Worm (Caenorhabditis elegans) whole organism, young adult: ENCODE measurements around the gene C55B6.7.

Experiments used
- F57A8.1 ChIP-seq: fragments of 200-800 bp; sonication (Bioruptor generic); optimal IDR thresholded peaks from 2 replicates; lab custom pipeline; 2018; ENCODE audit warnings: mild to moderate bottlenecking, missing genetic modification characterization, moderate library complexity, missing compliant biosample characterization
- bed-1 ChIP-seq: fragments of 200-800 bp; sonication (Bioruptor generic); IDR thresholded peaks from 2 replicates; pipeline ENCODE4 v1.3.6; 2022; ENCODE audit warnings: missing genetic modification reagents, missing genetic modification characterization, missing compliant biosample characterization
- ceh-27 ChIP-seq: fragments of 200-800 bp; sonication (Bioruptor generic); optimal IDR thresholded peaks from 2 replicates; lab custom pipeline; 2018; ENCODE audit warnings: mild to moderate bottlenecking, missing genetic modification characterization, moderate library complexity, missing compliant biosample characterization
- die-1 ChIP-seq: sonication (generic microtip); optimal IDR thresholded peaks from 2 replicates; lab custom pipeline; 2016; ENCODE audit warnings: missing genotype, mild to moderate bottlenecking, missing genetic modification characterization, missing compliant biosample characterization
- dpff-1 ChIP-seq: sonication (generic microtip); optimal IDR thresholded peaks from 2 replicates; lab custom pipeline; 2017; ENCODE audit warnings: mild to moderate bottlenecking, missing genetic modification characterization, missing compliant biosample characterization
- dpl-1 ChIP-seq: fragments of 150-350 bp; optimal IDR thresholded peaks from 2 replicates; lab custom pipeline; 2014; ENCODE audit warnings: missing biosample characterization, missing genetic modification reagents, missing genetic modification characterization
- lir-1 ChIP-seq: fragments of 200-800 bp; sonication (Bioruptor generic); conservative IDR thresholded peaks from 2 replicates; pipeline ENCODE4 v1.3.6; 2022; ENCODE audit warnings: missing genetic modification reagents, missing genetic modification characterization, missing compliant biosample characterization
- snpc-1.1 ChIP-seq: sonication (generic microtip); optimal IDR thresholded peaks from 2 replicates; lab custom pipeline; 2017; ENCODE audit warnings: missing genetic modification characterization, mild to moderate bottlenecking, missing compliant biosample characterization, antibody characterized with exemption, moderate library complexity, missing genotype, missing genetic modification reagents; ENCODE audit not compliant: insufficient read depth

- TF ChIP-seq snpc-1.1 (tag; lab: Kevin White, UChicago) (no peak), ceh-27 (GFP tag; lab: Kevin White, UChicago) (no peak), dpl-1 (GFP tag; lab: Kevin White, UChicago) (no peak), dpff-1 (no peak), bed-1 (GFP tag; lab: Robert Waterston, UW) (no peak), die-1 (tag; lab: Kevin White, UChicago) (no peak), F57A8.1 (GFP tag; lab: Kevin White, UChicago) (no peak), lir-1 (GFP tag; lab: Robert Waterston, UW) (no peak)
Observed at ce11 chrX:7209151-7209550, 17.4 kb upstream of the C55B6.7 start.
